Worm (Caenorhabditis elegans) whole organism, early embryonic: ENCODE measurements around the gene ZK938.3.

Source experiments
- aly-1 ChIP-seq: sonication (generic microtip); optimal IDR thresholded peaks from 2 replicates; lab custom pipeline; 2016; ENCODE audit warnings: missing genetic modification characterization, missing compliant biosample characterization
- ceh-36 ChIP-seq: sonication (generic microtip); optimal IDR thresholded peaks from 2 replicates; lab custom pipeline; 2016; ENCODE audit warnings: missing genetic modification characterization, inconsistent platforms, missing compliant biosample characterization
- hmg-4 ChIP-seq: fragments of 200-800 bp; sonication (Bioruptor generic); optimal IDR thresholded peaks from 2 replicates; lab custom pipeline; 2018; ENCODE audit warnings: mild to moderate bottlenecking, missing genetic modification characterization, missing compliant biosample characterization
- scrt-1 ChIP-seq: fragments of 200-800 bp; sonication (Bioruptor generic); IDR thresholded peaks from 2 replicates; pipeline ENCODE4 v1.3.6; 2022; ENCODE audit warnings: missing genetic modification characterization, missing compliant biosample characterization

ce11 chrII:9880826-9881225 is 47.1 kb upstream of the ZK938.3 start, which contains the start of gene C08H9.15:
- no peak for TF ChIP-seq scrt-1 (GFP tag; lab: Robert Waterston, UW)
- no peak for TF ChIP-seq hmg-4 (GFP tag; lab: Kevin White, UChicago)
- TF ChIP-seq aly-1 (tag; lab: Kevin White, UChicago) = no peak
- TF ChIP-seq ceh-36 = no peak
